Worm (Caenorhabditis elegans) whole organism, L4 larva: ENCODE data around the gene srh-293.

ENCODE experiments used
- nhr-10 ChIP-seq: fragments of 150-350 bp; optimal IDR thresholded peaks from 2 replicates; lab custom pipeline; 2014; ENCODE audit warnings: missing biosample characterization, missing genetic modification characterization
- set-16 ChIP-seq: fragments of 200-800 bp; sonication (Bioruptor generic); IDR thresholded peaks from 2 replicates; pipeline ENCODE4 v1.3.6; 2022; ENCODE audit warnings: missing genetic modification reagents, missing genetic modification characterization, missing compliant biosample characterization

- TF ChIP-seq nhr-10 (tag; lab: Kevin White, UChicago) (no peak), set-16 (GFP tag; lab: Robert Waterston, UW) (no peak)
Measured at ce11 chrV:15865839-15866238, at the start of gene srh-293.
